Worm (Caenorhabditis elegans) whole organism, L1 larva: ENCODE results near the gene Y41G9A.17.

ENCODE experiments used
- ama-1 ChIP-seq: fragments of 150-350 bp; optimal IDR thresholded peaks from 2 replicates; lab custom pipeline; 2014
- dpl-1 ChIP-seq, 3 experiments: fragments of 150-350 bp in 2 of 3; sonication (generic microtip) in 1 of 3; optimal IDR thresholded peaks; 2 replicates each; lab custom pipeline; 2014 to 2017; ENCODE audit warnings: missing biosample characterization in 3 of 3, missing genetic modification characterization in 3 of 3, missing genetic modification reagents in 3 of 3
- dsc-1 ChIP-seq: sonication (generic microtip); optimal IDR thresholded peaks from 2 replicates; lab custom pipeline; 2016; ENCODE audit warnings: mild to moderate bottlenecking, missing genetic modification characterization, missing compliant biosample characterization
- elt-2 ChIP-seq: sonication (generic microtip); optimal IDR thresholded peaks from 2 replicates; lab custom pipeline; 2016; ENCODE audit warnings: missing genetic modification characterization, mild to moderate bottlenecking, inconsistent platforms, missing compliant biosample characterization, missing genetic modification reagents
- jun-1 ChIP-seq: fragments of 150-350 bp; optimal IDR thresholded peaks from 2 replicates; lab custom pipeline; 2014; ENCODE audit warnings: missing biosample characterization, missing genetic modification reagents, missing genetic modification characterization
- mdl-1 ChIP-seq, 2 experiments: fragments of 150-350 bp; optimal IDR thresholded peaks; 2 replicates each; lab custom pipeline; 2014 to 2017; ENCODE audit warnings: missing biosample characterization in 2 of 2, missing genetic modification characterization in 2 of 2, inconsistent platforms in 1 of 2
- nhr-237 ChIP-seq: fragments of 150-350 bp; optimal IDR thresholded peaks from 2 replicates; lab custom pipeline; 2014; ENCODE audit warnings: missing biosample characterization, missing genetic modification characterization
- nhr-28 ChIP-seq: fragments of 150-350 bp; optimal IDR thresholded peaks from 2 replicates; lab custom pipeline; 2014; ENCODE audit warnings: missing biosample characterization, missing genetic modification characterization
- nhr-85 ChIP-seq: sonication (generic microtip); peaks from one replicate; lab custom pipeline; 2016; ENCODE audit warnings: missing genetic modification characterization, inconsistent platforms, missing compliant biosample characterization
- ztf-4 ChIP-seq: fragments of 150-350 bp; optimal IDR thresholded peaks from 2 replicates; lab custom pipeline; 2014; ENCODE audit warnings: missing biosample characterization, missing genetic modification characterization

DNA sequence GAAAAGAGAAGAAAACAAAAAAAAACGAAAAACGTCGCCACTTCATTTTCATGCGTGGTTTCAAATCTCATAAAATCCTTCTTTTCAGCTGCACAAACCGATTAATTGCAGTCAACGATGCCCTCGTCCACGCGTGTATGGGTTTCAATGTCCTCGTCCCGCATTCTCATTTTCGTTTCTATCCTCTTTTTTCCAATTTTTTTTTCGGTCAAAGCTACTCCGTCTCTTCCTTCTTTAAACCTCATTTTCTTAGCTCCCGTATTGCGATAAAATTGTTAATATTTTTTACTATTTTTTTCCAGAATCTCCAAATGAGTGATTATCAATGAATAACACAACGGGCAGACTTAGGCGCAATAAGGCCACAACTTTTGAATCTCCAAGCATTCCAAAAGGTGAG lies 23.4 kb downstream of the Y41G9A.17 start, which contains the start of gene aakg-3:
- no peak for TF ChIP-seq dsc-1 (tag; lab: Kevin White, UChicago)
- no peak for TF ChIP-seq nhr-85 (tag; lab: Kevin White, UChicago)
- TF ChIP-seq ztf-4 (tag; lab: Kevin White, UChicago): no peak
- no peak for TF ChIP-seq nhr-237
- TF ChIP-seq mdl-1 (tag; optimal IDR thresholded peaks at IDR 0.05; lab: Kevin White, UChicago): no peak
- no peak for TF ChIP-seq nhr-28
- no peak for TF ChIP-seq elt-2
- no peak for TF ChIP-seq ama-1 (lab: Kevin White, UChicago)
- TF ChIP-seq dpl-1 (GFP tag; optimal IDR thresholded peaks at IDR 0.05; lab: Kevin White, UChicago): no peak
- no peak for TF ChIP-seq jun-1 (tag; lab: Kevin White, UChicago)
